Worm (Caenorhabditis elegans) whole organism, young adult: Measurements from ENCODE around the gene F47C12.8.

ENCODE experiments used
- B0035.1 ChIP-seq: sonication (generic microtip); optimal IDR thresholded peaks from 2 replicates; lab custom pipeline; 2016; ENCODE audit warnings: missing genetic modification characterization, mild to moderate bottlenecking, missing compliant biosample characterization, missing genotype, missing genetic modification reagents
- C06A6.2 ChIP-seq: fragments of 200-800 bp; sonication (Bioruptor generic); conservative IDR thresholded peaks from 2 replicates; pipeline ENCODE4 v1.3.6; 2022; ENCODE audit warnings: missing genetic modification characterization, missing compliant biosample characterization
- akir-1 ChIP-seq: fragments of 200-800 bp; sonication (Bioruptor generic); optimal IDR thresholded peaks from 2 replicates; lab custom pipeline; 2018; ENCODE audit warnings: mild to moderate bottlenecking, missing genetic modification characterization, moderate library complexity, missing compliant biosample characterization
- ama-1 ChIP-seq, 3 experiments: fragments of 150-350 bp in 1 of 3; sonication (generic microtip) in 2 of 3; optimal IDR thresholded peaks; 2 replicates each; lab custom pipeline; 2014 to 2018; ENCODE audit warnings: missing biosample characterization in 2 of 3, missing genetic modification characterization in 2 of 3, missing genetic modification reagents in 2 of 3
- dox-1 ChIP-seq: fragments of 200-800 bp; sonication (Bioruptor generic); IDR thresholded peaks from 2 replicates; pipeline ENCODE4 v1.3.6; 2022; ENCODE audit warnings: missing genetic modification reagents, missing genetic modification characterization, missing compliant biosample characterization
- dpl-1 ChIP-seq: fragments of 150-350 bp; optimal IDR thresholded peaks from 2 replicates; lab custom pipeline; 2014; ENCODE audit warnings: missing biosample characterization, missing genetic modification reagents, missing genetic modification characterization
- efl-1 ChIP-seq: fragments of 150-350 bp; optimal IDR thresholded peaks from 2 replicates; lab custom pipeline; 2014; ENCODE audit warnings: missing biosample characterization, missing genetic modification reagents, missing genetic modification characterization
- lag-1 ChIP-seq: fragments of 200-800 bp; sonication (Bioruptor generic); IDR thresholded peaks from 2 replicates; pipeline ENCODE4 v1.3.6; 2022; ENCODE audit warnings: missing genetic modification reagents, missing genetic modification characterization, missing compliant biosample characterization
- lsl-1 ChIP-seq: fragments of 200-800 bp; sonication (Bioruptor generic); optimal IDR thresholded peaks from 2 replicates; lab custom pipeline; 2018; ENCODE audit warnings: mild to moderate bottlenecking, missing genetic modification characterization, moderate library complexity, missing compliant biosample characterization
- lsy-27 ChIP-seq: sonication (generic microtip); optimal IDR thresholded peaks from 2 replicates; lab custom pipeline; 2017; ENCODE audit warnings: missing genetic modification characterization, mild to moderate bottlenecking, missing compliant biosample characterization, antibody characterized with exemption, missing genotype, borderline replicate concordance; ENCODE audit not compliant: insufficient read depth
- nhr-27 ChIP-seq: fragments of 200-800 bp; sonication (Bioruptor generic); optimal IDR thresholded peaks from 2 replicates; lab custom pipeline; 2018; ENCODE audit warnings: mild to moderate bottlenecking, missing genetic modification characterization, moderate library complexity, missing compliant biosample characterization
- sea-2 ChIP-seq: fragments of 200-800 bp; sonication (Bioruptor generic); IDR thresholded peaks from 2 replicates; pipeline ENCODE4 v1.3.6; 2022; ENCODE audit warnings: missing genetic modification characterization, missing compliant biosample characterization
- tbp1 ChIP-seq: fragments of 200-800 bp; sonication (Bioruptor generic); optimal IDR thresholded peaks from 2 replicates; lab custom pipeline; 2018; ENCODE audit warnings: mild to moderate bottlenecking, missing genetic modification characterization, missing compliant biosample characterization
- ztf-18 ChIP-seq: sonication (generic microtip); optimal IDR thresholded peaks from 2 replicates; lab custom pipeline; 2016; ENCODE audit warnings: missing genotype, mild to moderate bottlenecking, missing genetic modification characterization, missing compliant biosample characterization

DNA sequence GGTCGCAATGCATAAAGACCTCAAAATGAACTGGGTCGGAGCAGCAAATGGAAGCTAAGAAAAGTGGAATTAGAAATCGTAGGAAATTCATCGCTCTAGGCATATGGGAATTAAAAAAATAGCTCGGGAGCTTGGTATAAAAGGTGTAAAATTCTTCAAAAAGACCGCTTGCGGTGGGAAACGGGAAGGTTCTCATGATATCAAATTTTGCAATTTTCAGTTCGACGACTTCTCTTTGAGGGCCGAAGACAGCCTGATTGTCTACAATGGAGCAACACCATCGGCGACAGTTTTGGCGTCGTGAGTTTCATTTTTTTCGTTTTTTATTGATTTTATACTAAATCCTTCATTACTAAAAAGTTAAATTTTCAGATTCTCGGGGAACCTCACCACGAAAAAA lies at the start of gene F47C12.8:
- TF ChIP-seq dpl-1 (GFP tag; lab: Kevin White, UChicago) (no peak), sea-2 (GFP tag; lab: Robert Waterston, UW) (no peak), efl-1 (GFP tag; lab: Kevin White, UChicago) (no peak), ama-1 (optimal IDR thresholded peaks at IDR 0.05; lab: Kevin White, UChicago) (no peak), ama-1 (GFP tag; optimal IDR thresholded peaks at IDR 0.05; lab: Kevin White, UChicago) (no peak), akir-1 (GFP tag; lab: Kevin White, UChicago) (no peak), dox-1 (GFP tag; lab: Robert Waterston, UW) (no peak), ztf-18 (tag; lab: Kevin White, UChicago) (no peak), tbp1 (no peak), C06A6.2 (GFP tag; lab: Robert Waterston, UW) (no peak), nhr-27 (no peak), lsl-1 (GFP tag; lab: Kevin White, UChicago) (no peak), B0035.1 (tag; lab: Kevin White, UChicago) (no peak), lsy-27 (tag; lab: Kevin White, UChicago) (no peak), lag-1 (no peak)
